Fruit fly (Drosophila melanogaster): ENCODE results near the gene CG9444.
"Not testable (repeated sequence)": the region's sequence is repeated elsewhere in the genome, so short reads cannot be mapped to it uniquely, and the experiment has no call there.

The CG9444 gene

dm6 chr3R:9700513-9700912 is 16.4 kb upstream of the CG9444 start:
- TF ChIP-seq CG34367 (tag; optimal IDR thresholded peaks at IDR 0.05) (no peak), rn (GFP tag; IDR thresholded peaks at IDR 0.05) (no peak), CG10348 (GFP tag; IDR thresholded peaks at IDR 0.05) (no peak), CG17806 (tag; optimal IDR thresholded peaks at IDR 0.05) (no peak), Ets98B (GFP tag; IDR thresholded peaks at IDR 0.05) (no peak), Pif1A (GFP tag; optimal IDR thresholded peaks at IDR 0.05) (no peak), CG4496 (GFP tag; IDR thresholded peaks at IDR 0.05) (no peak), CG15710 (tag; optimal IDR thresholded peaks at IDR 0.05) (no peak), D1 (tag; optimal IDR thresholded peaks at IDR 0.05) (no peak), CG12605 (GFP tag; IDR thresholded peaks at IDR 0.05) (no peak), CG32121 (GFP tag; IDR thresholded peaks at IDR 0.05) (no peak), EcR (GFP tag; optimal IDR thresholded peaks at IDR 0.05) (no peak), Snoo (tag; optimal IDR thresholded peaks at IDR 0.05) (no peak), fd96Ca (GFP tag; IDR thresholded peaks at IDR 0.05) (no peak), CG14655 (GFP tag; optimal IDR thresholded peaks at IDR 0.05) (no peak), CG8301 (tag; optimal IDR thresholded peaks at IDR 0.05) (no peak)

- no peak for TF ChIP-seq CG15710 (tag; optimal IDR thresholded peaks at IDR 0.05)
- no peak for TF ChIP-seq CG9948 (tag; optimal IDR thresholded peaks at IDR 0.05)
Observed at dm6 chr3R:9694999-9695398, 10.9 kb upstream of the CG9444 start.

dm6 chr3R:9692675-9693129 is 8.6 kb upstream of the CG9444 start, which contains the start of the genes Unc-115b, p24-2 and CG32939:
Gene Unc-115b (minus strand): TSS chr3R:9692775.
Gene p24-2 (minus strand): TSS chr3R:9692794.
Gene CG32939 (plus strand): TSS chr3R:9693079.
- not testable (repeated sequence) for TF ChIP-seq CG32121 (GFP tag; IDR thresholded peaks at IDR 0.05); gl (tag; optimal IDR thresholded peaks at IDR 0.05); Pif1A (GFP tag; optimal IDR thresholded peaks at IDR 0.05)

dm6 chr3R:9685376-9685775 is 1.3 kb upstream of the CG9444 start, which contains the start of the genes eca and CG18542:
Gene eca (minus strand): TSS chr3R:9685476.
Gene CG18542 (plus strand): TSS chr3R:9685760.
- TF ChIP-seq CG32121 (GFP tag; IDR thresholded peaks at IDR 0.05); gl (tag; optimal IDR thresholded peaks at IDR 0.05); CG13204 (GFP tag; optimal IDR thresholded peaks at IDR 0.05): not testable (repeated sequence)

dm6 chr3R:9683064-9683682 is 891 bp downstream of the CG9444 start:
- TF ChIP-seq CG32121 (GFP tag; IDR thresholded peaks at IDR 0.05) (no peak), CG14655 (GFP tag; optimal IDR thresholded peaks at IDR 0.05) (no peak), rn (GFP tag; IDR thresholded peaks at IDR 0.05) (no peak), Ets98B (GFP tag; IDR thresholded peaks at IDR 0.05) (no peak), Pif1A (GFP tag; optimal IDR thresholded peaks at IDR 0.05) (no peak), CG13204 (GFP tag; optimal IDR thresholded peaks at IDR 0.05) (no peak), D1 (tag; optimal IDR thresholded peaks at IDR 0.05) (no peak), EcR (GFP tag; optimal IDR thresholded peaks at IDR 0.05) (no peak), CG10348 (GFP tag; IDR thresholded peaks at IDR 0.05) (no peak), gl (tag; optimal IDR thresholded peaks at IDR 0.05) (no peak), CG12605 (GFP tag; IDR thresholded peaks at IDR 0.05) (no peak), CG9948 (tag; optimal IDR thresholded peaks at IDR 0.05) (no peak), Pif1B (GFP tag; optimal IDR thresholded peaks at IDR 0.05) (no peak)

- no peak for TF ChIP-seq Snoo (tag; optimal IDR thresholded peaks at IDR 0.05)
- no peak for TF ChIP-seq CG10348 (GFP tag; IDR thresholded peaks at IDR 0.05)
- TF ChIP-seq D1 (tag; optimal IDR thresholded peaks at IDR 0.05), result no peak
- no peak for TF ChIP-seq EcR (GFP tag; optimal IDR thresholded peaks at IDR 0.05)
- TF ChIP-seq CG32121 (GFP tag; IDR thresholded peaks at IDR 0.05), result no peak
- TF ChIP-seq CG8159 (tag; optimal IDR thresholded peaks at IDR 0.05), result no peak
- TF ChIP-seq gl (tag; optimal IDR thresholded peaks at IDR 0.05), result no peak
- TF ChIP-seq Ets98B (GFP tag; IDR thresholded peaks at IDR 0.05), result no peak
- TF ChIP-seq Pif1A (GFP tag; optimal IDR thresholded peaks at IDR 0.05), result no peak
- TF ChIP-seq Pif1B (GFP tag; optimal IDR thresholded peaks at IDR 0.05), result no peak
- TF ChIP-seq CG15710 (tag; optimal IDR thresholded peaks at IDR 0.05), result no peak
- TF ChIP-seq CG12605 (GFP tag; IDR thresholded peaks at IDR 0.05), result no peak
- no peak for TF ChIP-seq CG34367 (tag; optimal IDR thresholded peaks at IDR 0.05)
- TF ChIP-seq fd96Ca (GFP tag; IDR thresholded peaks at IDR 0.05), result no peak
- TF ChIP-seq CG8301 (tag; optimal IDR thresholded peaks at IDR 0.05), result no peak
- TF ChIP-seq CG14655 (GFP tag; optimal IDR thresholded peaks at IDR 0.05), result no peak
Observed at dm6 chr3R:9679746-9680145, 4.3 kb downstream of the CG9444 start, which contains the start of gene nmdyn-D7. Gene nmdyn-D7 (plus strand): TSS chr3R:9679939.

- TF ChIP-seq CG9948 (tag; optimal IDR thresholded peaks at IDR 0.05) (no peak), gl (tag; optimal IDR thresholded peaks at IDR 0.05) (no peak), CG17806 (tag; optimal IDR thresholded peaks at IDR 0.05) (no peak), CG4496 (GFP tag; IDR thresholded peaks at IDR 0.05) (no peak), CG8301 (tag; optimal IDR thresholded peaks at IDR 0.05) (no peak), Snoo (tag; optimal IDR thresholded peaks at IDR 0.05) (no peak), CG32121 (GFP tag; IDR thresholded peaks at IDR 0.05) (no peak), Pif1B (GFP tag; optimal IDR thresholded peaks at IDR 0.05) (no peak), CG34367 (tag; optimal IDR thresholded peaks at IDR 0.05) (no peak), CG14655 (GFP tag; optimal IDR thresholded peaks at IDR 0.05) (no peak), Ets98B (GFP tag; IDR thresholded peaks at IDR 0.05) (no peak), CG15710 (tag; optimal IDR thresholded peaks at IDR 0.05) (no peak), fd96Ca (GFP tag; IDR thresholded peaks at IDR 0.05) (no peak), CG10348 (GFP tag; IDR thresholded peaks at IDR 0.05) (no peak)
Observed at dm6 chr3R:9677734-9678341, 6.2 kb downstream of the CG9444 start, which contains the start of gene p23. Gene p23 (plus strand): TSS chr3R:9677927.
